Worm (Caenorhabditis elegans): ENCODE measurements around the gene T20F7.3.

ce11 chrX:16814913-16815312 lies 45.3 kb upstream of the T20F7.3 start:
- TF ChIP-seq him-1 (tag; optimal IDR thresholded peaks at IDR 0.05) (no peak), W03F9.2 (tag; optimal IDR thresholded peaks at IDR 0.05) (no peak)
